Fruit fly (Drosophila melanogaster) whole organism, wandering third instar larva: ENCODE results near the gene CG12517.

Source experiments
- CG32264 ChIP-seq: fragments of 200-800 bp; sonication (Bioruptor generic); optimal IDR thresholded peaks from 2 replicates; lab custom pipeline; 2016; ENCODE audit warnings: missing biosample characterization, missing genetic modification characterization
- CG9705 ChIP-seq: fragments of 200-800 bp; sonication (Bioruptor generic); optimal IDR thresholded peaks from 2 replicates; lab custom pipeline; 2018; ENCODE audit warnings: missing biosample characterization, mild to moderate bottlenecking, missing genetic modification characterization
- Dfd ChIP-seq: fragments of >200 bp; optimal IDR thresholded peaks from 2 replicates; lab custom pipeline; 2017; ENCODE audit warnings: missing biosample characterization, missing genetic modification characterization
- Mio ChIP-seq: sonication (Bioruptor generic); optimal IDR thresholded peaks from 2 replicates; lab custom pipeline; 2016; ENCODE audit warnings: missing biosample characterization, missing genetic modification characterization
- Myc ChIP-seq: fragments of >200 bp; optimal IDR thresholded peaks from 2 replicates; lab custom pipeline; 2017
- OdsH ChIP-seq: fragments of 200-800 bp; sonication (Bioruptor generic); optimal IDR thresholded peaks from 2 replicates; lab custom pipeline; 2016; ENCODE audit warnings: missing biosample characterization, mild to moderate bottlenecking, missing genetic modification characterization
- dmrt93B ChIP-seq: fragments of 200-800 bp; sonication (Bioruptor generic); optimal IDR thresholded peaks from 2 replicates; lab custom pipeline; 2018; ENCODE audit warnings: missing biosample characterization, mild to moderate bottlenecking, missing genetic modification characterization
- fru ChIP-seq: fragments of 200-800 bp; sonication (Bioruptor generic); optimal IDR thresholded peaks from 3 replicates; lab custom pipeline; 2016; ENCODE audit warnings: missing biosample characterization, mild to moderate bottlenecking, missing genetic modification characterization
- psq ChIP-seq: fragments of 200-800 bp; sonication (Bioruptor generic); optimal IDR thresholded peaks from 3 replicates; lab custom pipeline; 2017; ENCODE audit warnings: missing biosample characterization, mild to moderate bottlenecking, missing genetic modification characterization, moderate library complexity
- sage ChIP-seq: fragments of 200-800 bp; sonication (Bioruptor generic); optimal IDR thresholded peaks from 2 replicates; lab custom pipeline; 2016; ENCODE audit warnings: missing biosample characterization, mild to moderate bottlenecking, missing genetic modification characterization
- usp ChIP-seq: fragments of >200 bp; optimal IDR thresholded peaks from 2 replicates; lab custom pipeline; 2017; ENCODE audit warnings: missing biosample characterization, missing genetic modification characterization

DNA sequence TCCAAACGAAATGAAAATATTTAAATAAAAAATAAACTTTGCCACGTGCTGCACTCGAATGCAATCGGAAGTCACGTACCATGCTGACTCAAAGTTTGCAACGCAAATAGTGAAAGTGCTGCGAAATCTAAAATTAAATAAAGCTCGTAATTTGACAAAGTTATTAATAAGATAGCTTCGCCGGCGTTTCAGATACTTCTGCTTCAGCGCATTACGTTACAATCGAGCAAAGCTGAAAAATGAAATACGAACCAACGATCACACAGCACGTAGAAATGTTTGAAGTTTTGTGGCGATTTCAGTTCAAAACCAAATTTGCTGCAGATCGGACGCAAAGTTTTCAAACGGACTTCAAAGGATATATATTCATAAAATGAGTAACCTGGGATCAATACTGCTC, at the start of gene CG12517:
- TF ChIP-seq Dfd (GFP tag; lab: Kevin White, UChicago) (no peak), fru (GFP tag; lab: Kevin White, UChicago) (no peak), OdsH (GFP tag; lab: Kevin White, UChicago) (no peak), usp (GFP tag; lab: Kevin White, UChicago) (no peak), dmrt93B (GFP tag; lab: Kevin White, UChicago) (no peak), Myc (lab: Kevin White, UChicago) (no peak), Mio (GFP tag; lab: Kevin White, UChicago) (no peak), CG32264 (no peak), psq (no peak), sage (GFP tag; lab: Kevin White, UChicago) (no peak), CG9705 (no peak)
